Fruit fly (Drosophila melanogaster) whole organism, prepupa: Measurements from ENCODE around the gene AdamTS-B.

Source experiments
- CG10631 ChIP-seq: fragments of 200-800 bp; sonication (Bioruptor generic); optimal IDR thresholded peaks from 2 replicates; lab custom pipeline; 2016; ENCODE audit warnings: missing biosample characterization, missing genetic modification characterization
- CG11294 ChIP-seq: fragments of 200-800 bp; sonication (Bioruptor generic); IDR thresholded peaks from 2 replicates; pipeline ENCODE4 v1.3.6; 2022; ENCODE audit warnings: missing biosample characterization, missing genetic modification characterization
- CG15336 ChIP-seq: fragments of 200-800 bp; sonication (Bioruptor generic); IDR thresholded peaks from 2 replicates; pipeline ENCODE4 v1.3.6; 2022; ENCODE audit warnings: missing biosample characterization, missing genetic modification characterization
- CG1621 ChIP-seq: fragments of 200-800 bp; sonication (Bioruptor generic); optimal IDR thresholded peaks from 3 replicates; lab custom pipeline; 2018; ENCODE audit warnings: missing biosample characterization, mild to moderate bottlenecking, missing genetic modification characterization
- CG16779 ChIP-seq: fragments of 200-800 bp; sonication (Bioruptor generic); optimal IDR thresholded peaks from 3 replicates; lab custom pipeline; 2017; ENCODE audit warnings: missing biosample characterization, mild to moderate bottlenecking, missing genetic modification characterization
- CG3032 ChIP-seq: fragments of 200-800 bp; optimal IDR thresholded peaks from 2 replicates; lab custom pipeline; 2019; ENCODE audit warnings: missing biosample characterization, mild to moderate bottlenecking, missing genetic modification characterization, moderate library complexity
- CG31627 ChIP-seq: fragments of 200-800 bp; sonication (Bioruptor generic); optimal IDR thresholded peaks from 3 replicates; lab custom pipeline; 2016; ENCODE audit warnings: missing biosample characterization, missing genetic modification characterization
- CG6163 ChIP-seq: fragments of 200-800 bp; sonication (Bioruptor generic); IDR thresholded peaks from 3 replicates; pipeline ENCODE4 v1.3.6; 2022; ENCODE audit warnings: missing biosample characterization, missing genetic modification characterization
- CG6792 ChIP-seq: fragments of 200-800 bp; sonication (Bioruptor generic); optimal IDR thresholded peaks from 3 replicates; lab custom pipeline; 2016; ENCODE audit warnings: missing biosample characterization, missing genetic modification characterization
- CG6854 ChIP-seq: fragments of 200-800 bp; sonication (Bioruptor generic); optimal IDR thresholded peaks from 2 replicates; lab custom pipeline; 2017; ENCODE audit warnings: missing biosample characterization, mild to moderate bottlenecking, missing genetic modification characterization
- CG8319 ChIP-seq: fragments of 200-800 bp; sonication (Bioruptor generic); optimal IDR thresholded peaks from 3 replicates; lab custom pipeline; 2016; ENCODE audit warnings: missing biosample characterization, missing genetic modification characterization
- Eip75B ChIP-seq: fragments of 200-800 bp; sonication (Bioruptor generic); optimal IDR thresholded peaks from 3 replicates; lab custom pipeline; 2016; ENCODE audit warnings: missing biosample characterization, missing genetic modification characterization
- Eip78C ChIP-seq: fragments of 200-800 bp; sonication (Bioruptor generic); peaks from one replicate; lab custom pipeline; 2016; ENCODE audit warnings: missing biosample characterization, missing genetic modification characterization
- Hr38 ChIP-seq: sonication (Bioruptor generic); optimal IDR thresholded peaks from 2 replicates; lab custom pipeline; 2016; ENCODE audit warnings: missing biosample characterization, missing genetic modification characterization
- Hr39 ChIP-seq: fragments of 200-800 bp; sonication (Bioruptor generic); optimal IDR thresholded peaks from 2 replicates; lab custom pipeline; 2016; ENCODE audit warnings: missing biosample characterization, missing genetic modification characterization
- Hr4 ChIP-seq: fragments of 200-800 bp; sonication (Bioruptor generic); optimal IDR thresholded peaks from 3 replicates; lab custom pipeline; 2016; ENCODE audit warnings: missing biosample characterization, missing genetic modification characterization
- Lpt ChIP-seq: fragments of 200-800 bp; sonication (Bioruptor generic); optimal IDR thresholded peaks from 3 replicates; lab custom pipeline; 2016; ENCODE audit warnings: missing biosample characterization, missing genetic modification characterization
- Met ChIP-seq: fragments of 200-800 bp; sonication (Bioruptor generic); optimal IDR thresholded peaks from 3 replicates; lab custom pipeline; 2016; ENCODE audit warnings: missing biosample characterization, missing genetic modification characterization
- Smox ChIP-seq: fragments of 200-800 bp; sonication (Bioruptor generic); optimal IDR thresholded peaks from 3 replicates; lab custom pipeline; 2016; ENCODE audit warnings: missing biosample characterization, missing genetic modification characterization
- Sox14 ChIP-seq: fragments of 200-800 bp; sonication (Bioruptor generic); optimal IDR thresholded peaks from 3 replicates; lab custom pipeline; 2016; ENCODE audit warnings: missing biosample characterization, missing genetic modification characterization
- Sox15 ChIP-seq: fragments of 200-800 bp; sonication (Bioruptor generic); optimal IDR thresholded peaks from 3 replicates; lab custom pipeline; 2016; ENCODE audit warnings: missing biosample characterization, missing genetic modification characterization
- acj6 ChIP-seq: fragments of 200-800 bp; sonication (Bioruptor generic); optimal IDR thresholded peaks from 3 replicates; lab custom pipeline; 2016; ENCODE audit warnings: missing biosample characterization, missing genetic modification characterization
- dsx ChIP-seq: fragments of 200-800 bp; optimal IDR thresholded peaks from 3 replicates; lab custom pipeline; 2019; ENCODE audit warnings: missing biosample characterization, mild to moderate bottlenecking, missing genetic modification characterization, moderate library complexity; ENCODE audit not compliant: poor library complexity, severe bottlenecking
- eg ChIP-seq: fragments of 200-800 bp; sonication (Bioruptor generic); IDR thresholded peaks from 3 replicates; pipeline ENCODE4 v1.3.6; 2022; ENCODE audit warnings: missing biosample characterization, missing genetic modification characterization
- fd59A ChIP-seq: fragments of 200-800 bp; sonication (Bioruptor generic); optimal IDR thresholded peaks from 2 replicates; lab custom pipeline; 2017; ENCODE audit warnings: missing biosample characterization, mild to moderate bottlenecking, missing genetic modification characterization, missing genetic modification reagents
- fd85E ChIP-seq: fragments of 200-800 bp; sonication (Bioruptor generic); optimal IDR thresholded peaks from 3 replicates; lab custom pipeline; 2016; ENCODE audit warnings: missing biosample characterization, missing genetic modification characterization
- fkh ChIP-seq: fragments of 200-800 bp; sonication (Bioruptor generic); optimal IDR thresholded peaks from 3 replicates; lab custom pipeline; 2017; ENCODE audit warnings: missing biosample characterization, mild to moderate bottlenecking, missing genetic modification characterization, moderate library complexity
- lz ChIP-seq: fragments of 200-800 bp; sonication (Bioruptor generic); optimal IDR thresholded peaks from 3 replicates; lab custom pipeline; 2016; ENCODE audit warnings: missing biosample characterization, missing genetic modification characterization
- net ChIP-seq: fragments of 200-800 bp; sonication (Bioruptor generic); optimal IDR thresholded peaks from 3 replicates; lab custom pipeline; 2016; ENCODE audit warnings: missing biosample characterization, missing genetic modification characterization
- pdm3 ChIP-seq: fragments of 200-800 bp; sonication (Bioruptor generic); optimal IDR thresholded peaks from 3 replicates; lab custom pipeline; 2016; ENCODE audit warnings: missing biosample characterization, missing genetic modification characterization
- salr ChIP-seq, 2 experiments: fragments of 200-800 bp; sonication (Bioruptor generic); optimal IDR thresholded peaks; 3 replicates each; lab custom pipeline; 2016 to 2018; ENCODE audit warnings: missing biosample characterization in 2 of 2, missing genetic modification characterization in 2 of 2, mild to moderate bottlenecking in 1 of 2
- spab ChIP-seq: fragments of 200-800 bp; sonication (Bioruptor generic); optimal IDR thresholded peaks from 2 replicates; lab custom pipeline; 2017; ENCODE audit warnings: missing biosample characterization, mild to moderate bottlenecking, missing genetic modification characterization, missing genetic modification reagents
- ss ChIP-seq, 2 experiments: fragments of 200-800 bp; sonication (Bioruptor generic); optimal IDR thresholded peaks; 2 replicates in 1 of 2; 3 replicates in 1 of 2; lab custom pipeline; 2017 to 2018; ENCODE audit warnings: mild to moderate bottlenecking in 2 of 2, missing biosample characterization in 2 of 2, missing genetic modification characterization in 2 of 2, moderate library complexity in 1 of 2
- topi ChIP-seq: fragments of 200-800 bp; sonication (Bioruptor generic); optimal IDR thresholded peaks from 3 replicates; lab custom pipeline; 2016; ENCODE audit warnings: missing biosample characterization, missing genetic modification characterization
- vri ChIP-seq: fragments of 200-800 bp; sonication (Bioruptor generic); optimal IDR thresholded peaks from 3 replicates; lab custom pipeline; 2016; ENCODE audit warnings: missing biosample characterization, mild to moderate bottlenecking, missing genetic modification characterization

AdamTS-B gene

dm6 chrX:5754837-5755828 is 56.8 kb downstream of the AdamTS-B start, which contains the start of the genes lin-52 and CG15771 (continued):
- peak; percentile 89 for TF ChIP-seq fd85E (GFP tag; lab: Kevin White, UChicago)
- peak; percentile 95 for TF ChIP-seq Sox15 (GFP tag; lab: Kevin White, UChicago)
- peak; percentile 98 for TF ChIP-seq Eip78C (GFP tag; lab: Kevin White, UChicago)
- TF ChIP-seq Eip75B (GFP tag; lab: Kevin White, UChicago), result peak; percentile 94
- TF ChIP-seq ss (GFP tag; optimal IDR thresholded peaks at IDR 0.05; lab: Kevin White, UChicago), result peak; percentile 96 to 97
- peak; percentile 96 for TF ChIP-seq CG6854 (GFP tag; lab: Kevin White, UChicago)
- TF ChIP-seq dsx (GFP tag; lab: Kevin White, UChicago), result peak; percentile 92
- peak; percentile 92 for TF ChIP-seq CG31627
- peak; percentile 93 for TF ChIP-seq Smox (GFP tag; lab: Kevin White, UChicago)
- TF ChIP-seq eg (GFP tag; lab: Robert Waterston, UW), result peak; percentile 95
- peak; percentile 88 for TF ChIP-seq CG8319
- peak; percentile 91 for TF ChIP-seq Sox14 (GFP tag; lab: Kevin White, UChicago)
- TF ChIP-seq lz, result peak; percentile 95
- peak; percentile 16 for TF ChIP-seq Hr38
- TF ChIP-seq salr (GFP tag; optimal IDR thresholded peaks at IDR 0.05; lab: Kevin White, UChicago), result peak; percentile 83 to 92
- peak; percentile 93 for TF ChIP-seq Hr4 (GFP tag; lab: Kevin White, UChicago)
- peak; percentile 96 for TF ChIP-seq acj6 (GFP tag; lab: Kevin White, UChicago)
- peak; percentile 93 for TF ChIP-seq CG16779 (tag; lab: Kevin White, UChicago)
- TF ChIP-seq CG3032 (tag; lab: Kevin White, UChicago), result peak; percentile 96
- peak; percentile 93 for TF ChIP-seq spab
- peak; percentile 98 for TF ChIP-seq fkh (GFP tag; lab: Kevin White, UChicago)
- TF ChIP-seq CG6163, result peak; percentile 94
- peak; percentile 96 for TF ChIP-seq Met (GFP tag; lab: Kevin White, UChicago)
- TF ChIP-seq pdm3, result peak; percentile 96
- TF ChIP-seq vri, result peak; percentile 91
- peak; percentile 93 for TF ChIP-seq topi
- peak; percentile 94 for TF ChIP-seq fd59A
- TF ChIP-seq CG10631 (GFP tag; lab: Kevin White, UChicago), result peak; percentile 95
- peak; percentile 83 for TF ChIP-seq CG1621 (tag; lab: Kevin White, UChicago)
- TF ChIP-seq Hr39 (GFP tag; lab: Kevin White, UChicago), result peak; percentile 88
- peak; percentile 93 for TF ChIP-seq CG11294 (GFP tag; lab: Robert Waterston, UW)
- peak; percentile 96 for TF ChIP-seq CG6792 (GFP tag; lab: Kevin White, UChicago)
- peak; percentile 95 for TF ChIP-seq net (GFP tag; lab: Kevin White, UChicago)
- TF ChIP-seq CG15336 (GFP tag; lab: Robert Waterston, UW), result peak; percentile 98
- peak; percentile 94 for TF ChIP-seq Lpt (GFP tag; lab: Kevin White, UChicago)

- no peak for TF ChIP-seq dsx (GFP tag; lab: Kevin White, UChicago)
- peak; percentile 39 for TF ChIP-seq vri
Observed at dm6 chrX:5756146-5756545, 57.8 kb downstream of the AdamTS-B start.
